Fruit fly (Drosophila melanogaster) S2 (cell line): Measurements from ENCODE around the gene CG31875.

Experiments
- CG8478 ChIP-seq: fragments of >200 bp; optimal IDR thresholded peaks from 2 replicates; lab custom pipeline; 2018
- CTCF ChIP-seq, 2 experiments: fragments of >200 bp; optimal IDR thresholded peaks; 2 replicates each; lab custom pipeline; 2018

DNA sequence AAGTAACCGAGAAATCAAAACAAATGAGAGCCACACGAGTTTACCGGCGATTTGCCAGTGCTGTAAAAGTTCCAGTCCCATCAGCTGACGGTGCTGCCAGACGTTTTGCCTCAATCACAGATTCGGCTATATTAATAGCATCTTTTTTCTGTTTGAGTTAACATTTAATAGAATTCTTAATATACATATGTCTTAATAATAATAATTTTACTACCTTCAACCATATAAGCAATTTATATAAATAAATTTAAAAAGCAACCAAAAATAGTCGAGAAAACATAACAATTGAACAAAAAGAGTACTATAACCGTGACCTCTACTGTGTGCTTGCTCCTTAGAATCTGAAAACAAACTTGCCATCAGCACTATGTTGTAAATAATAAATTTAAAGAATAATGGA lies 48.4 kb downstream of the CG31875 start, which contains the start of the genes CG13126 and CG4709:
- no peak for TF ChIP-seq CG8478 (lab: Kevin White, UChicago)
- TF ChIP-seq CTCF (optimal IDR thresholded peaks at IDR 0.05; lab: Kevin White, UChicago), result no peak
